Worm (Caenorhabditis elegans): Measurements from ENCODE around the gene rpl-22.

ce11 chrII:5040631-5041156, 14.7 kb upstream of the rpl-22 start, which contains the start of gene F33G12.7:
- TF ChIP-seq ceh-82 (tag; optimal IDR thresholded peaks at IDR 0.05) (no peak), unc-130 (GFP tag; optimal IDR thresholded peaks at IDR 0.05) (no peak), nhr-28 (tag; optimal IDR thresholded peaks at IDR 0.05) (no peak), rbr-2 (tag; optimal IDR thresholded peaks at IDR 0.05) (no peak)
